Worm (Caenorhabditis elegans): Measurements from ENCODE around the gene F56D6.6.

ce11 chrIV:3912598-3912997 is 9.5 kb downstream of the F56D6.6 start, which contains the start of gene F56D6.20:
- TF ChIP-seq egl-27 (tag; optimal IDR thresholded peaks at IDR 0.05) = no peak
- TF ChIP-seq spr-1 (tag; optimal IDR thresholded peaks at IDR 0.05) = no peak
- no peak for TF ChIP-seq fkh-10 (GFP tag; optimal IDR thresholded peaks at IDR 0.05)
- TF ChIP-seq ceh-82 (tag; optimal IDR thresholded peaks at IDR 0.05) = no peak
- TF ChIP-seq snpc-4 (tag; optimal IDR thresholded peaks at IDR 0.05) = no peak
- TF ChIP-seq mep-1 (tag; optimal IDR thresholded peaks at IDR 0.05) = no peak
- no peak for TF ChIP-seq ZK337.2 (GFP tag; IDR thresholded peaks at IDR 0.05)
- no peak for TF ChIP-seq nhr-28 (tag; optimal IDR thresholded peaks at IDR 0.05)
- no peak for TF ChIP-seq attf-4 (tag; optimal IDR thresholded peaks at IDR 0.05)
- no peak for TF ChIP-seq Y105C5A.15 (GFP tag; IDR thresholded peaks at IDR 0.05)

Data from whole organism, L4 larva.